Fruit fly (Drosophila melanogaster): ENCODE measurements around the gene Noc1.
A peak's percentile ranks its signal among the peaks of the same experiment; 100 is the strongest.

Noc1 gene

DNA sequence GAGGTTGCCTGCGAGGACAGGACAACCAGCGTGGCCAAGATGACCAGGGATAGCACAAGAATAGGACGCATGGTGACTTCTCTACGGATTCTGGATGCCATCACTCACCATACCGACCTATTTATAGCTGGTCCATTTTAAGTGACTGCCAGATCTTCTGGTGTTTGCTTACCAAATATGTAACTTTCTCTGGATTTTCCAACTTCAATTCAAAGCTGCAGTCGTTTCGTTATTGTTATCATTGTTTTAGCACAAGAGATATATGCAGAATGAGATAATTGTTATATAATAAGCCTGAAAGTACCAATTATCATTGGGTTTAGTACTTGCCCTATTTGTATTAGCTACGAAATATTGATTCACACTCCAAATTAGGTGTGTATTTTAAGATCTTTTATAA is 29.2 kb downstream of the Noc1 start, which contains the start of gene CG32071:
Gene CG32071 (minus strand): TSS at position 101 of the 400 bp plus-strand sequence.
- TF ChIP-seq CG6808 (GFP tag; optimal IDR thresholded peaks at IDR 0.05): no peak
- TF ChIP-seq Gug (GFP tag; IDR thresholded peaks at IDR 0.05): no peak
- TF ChIP-seq fkh (GFP tag; optimal IDR thresholded peaks at IDR 0.05): no peak
- no peak for TF ChIP-seq Hr38 (GFP tag; optimal IDR thresholded peaks at IDR 0.05)
- no peak for TF ChIP-seq dac (GFP tag; optimal IDR thresholded peaks at IDR 0.05)

DNA sequence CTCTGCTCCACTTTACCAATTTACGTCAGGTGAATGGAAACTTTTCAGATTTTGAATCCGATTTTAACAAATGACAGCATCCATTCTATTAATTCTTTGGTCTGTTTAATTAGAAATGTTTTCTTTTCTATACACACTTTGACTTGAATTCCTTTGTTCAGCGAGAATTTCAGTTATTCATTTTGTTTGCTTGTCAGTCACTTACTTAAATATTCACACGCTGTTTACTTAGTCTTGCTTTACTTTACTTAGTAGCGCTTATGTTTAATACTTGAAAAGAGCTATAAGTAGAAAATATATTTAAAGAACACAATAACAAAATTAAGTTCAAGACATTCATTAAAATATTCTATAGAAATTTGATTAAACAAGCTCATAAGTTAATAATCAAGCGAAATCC is 32.9 kb downstream of the Noc1 start, which contains the start of gene CG32073:
Gene CG32073 (minus strand): TSS at position 151 of the 400 bp plus-strand sequence.
- TF ChIP-seq salr (GFP tag; optimal IDR thresholded peaks at IDR 0.05) (no peak), CG11762 (GFP tag; optimal IDR thresholded peaks at IDR 0.05; ENCODE audit: insufficient read depth) (no peak)

DNA sequence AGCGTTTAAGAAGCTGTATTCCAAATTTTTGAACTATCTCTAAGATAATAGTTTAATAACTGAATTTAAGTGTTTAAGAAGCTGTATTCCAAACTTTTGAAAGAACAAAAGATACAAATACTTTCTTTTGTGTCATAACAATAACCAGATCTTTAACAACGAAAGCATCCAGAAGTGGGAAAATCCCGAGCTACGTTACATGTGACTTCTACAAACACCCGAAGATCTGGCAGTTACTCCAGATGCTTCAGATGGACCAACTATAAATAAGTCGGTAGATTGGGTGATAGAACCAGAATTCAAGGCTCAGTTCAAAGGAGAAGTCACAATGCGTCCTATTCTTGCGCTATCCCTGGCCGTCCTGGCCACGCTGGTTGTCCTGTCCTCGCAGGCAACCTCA is 33.4 kb downstream of the Noc1 start, which contains the start of gene CG12522:
Gene CG12522 (plus strand): TSS at position 301 of the 400 bp plus-strand sequence.
- TF ChIP-seq dsx (GFP tag; optimal IDR thresholded peaks at IDR 0.05; ENCODE audit: poor library complexity, severe bottlenecking): no peak
- no peak for TF ChIP-seq fkh (GFP tag; optimal IDR thresholded peaks at IDR 0.05)
- no peak for TF ChIP-seq pdm3 (GFP tag; optimal IDR thresholded peaks at IDR 0.05)
- TF ChIP-seq fd59A (GFP tag; optimal IDR thresholded peaks at IDR 0.05): no peak
- no peak for TF ChIP-seq cyc (GFP tag; optimal IDR thresholded peaks at IDR 0.05)
- no peak for TF ChIP-seq CG32006 (GFP tag; optimal IDR thresholded peaks at IDR 0.05)
- no peak for TF ChIP-seq CG10631 (GFP tag; optimal IDR thresholded peaks at IDR 0.05)
- no peak for TF ChIP-seq CG6276 (GFP tag; optimal IDR thresholded peaks at IDR 0.05)
- TF ChIP-seq Met (GFP tag; optimal IDR thresholded peaks at IDR 0.05): no peak
- TF ChIP-seq Blimp-1 (GFP tag; optimal IDR thresholded peaks at IDR 0.05): no peak
- TF ChIP-seq CG31627 (GFP tag; optimal IDR thresholded peaks at IDR 0.05): no peak
- TF ChIP-seq CG3032 (tag; optimal IDR thresholded peaks at IDR 0.05): no peak
- no peak for TF ChIP-seq vri (GFP tag; optimal IDR thresholded peaks at IDR 0.05)
- TF ChIP-seq fd85E (GFP tag; optimal IDR thresholded peaks at IDR 0.05): no peak
- no peak for TF ChIP-seq CG6163 (GFP tag; IDR thresholded peaks at IDR 0.05)

DNA sequence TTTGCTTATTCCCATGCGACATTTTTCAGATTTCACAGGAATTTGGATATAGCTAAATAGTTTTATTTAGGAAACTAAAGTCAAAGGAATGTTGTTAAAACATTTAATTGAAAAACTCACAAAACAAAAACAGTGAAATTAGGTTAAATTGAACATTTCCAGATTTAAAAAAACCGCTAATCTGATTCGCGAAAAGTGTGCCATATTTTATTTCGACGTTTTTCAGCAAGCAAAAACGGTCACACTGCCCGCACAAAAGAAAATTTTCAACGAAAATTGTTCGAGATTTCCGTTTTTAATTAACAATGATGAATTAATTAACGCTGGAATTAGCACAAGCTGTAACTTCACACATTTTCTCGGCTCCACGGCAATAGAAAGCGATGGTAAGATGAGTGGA is 34.9 kb downstream of the Noc1 start, which contains the start of the genes CG34012 and emei:
Gene CG34012 (minus strand): TSS at position 52 of the 400 bp plus-strand sequence.
Gene emei (plus strand): TSS at position 237 of the 400 bp plus-strand sequence.
- TF ChIP-seq spab (GFP tag; optimal IDR thresholded peaks at IDR 0.05) (no peak), Eip78C (GFP tag) (no peak), CG11902 (GFP tag; optimal IDR thresholded peaks at IDR 0.05) (no peak), Sox14 (GFP tag; optimal IDR thresholded peaks at IDR 0.05) (peak; percentile 6), CG6792 (GFP tag; optimal IDR thresholded peaks at IDR 0.05) (no peak)

DNA sequence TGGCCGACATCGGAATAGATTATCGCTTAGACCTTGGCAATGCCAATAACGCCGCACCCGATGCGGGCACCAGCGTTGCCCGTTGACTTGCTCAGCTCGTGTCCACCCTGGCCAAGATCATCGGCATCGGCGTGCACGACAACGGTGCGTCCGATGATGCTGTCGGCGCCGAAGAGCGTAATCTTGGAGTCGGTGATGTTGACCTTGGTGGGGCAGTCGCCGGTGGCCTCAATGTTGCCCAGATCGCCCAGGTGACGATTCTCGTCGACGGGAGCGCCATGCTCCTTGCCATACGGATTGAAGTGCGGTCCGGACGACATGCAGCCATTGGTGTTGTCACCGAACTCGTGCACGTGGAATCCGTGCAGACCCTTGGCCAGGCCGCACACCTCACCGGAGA is 37.9 kb downstream of the Noc1 start:
- TF ChIP-seq Sox102F (GFP tag; optimal IDR thresholded peaks at IDR 0.05): no peak
- TF ChIP-seq Hr38 (GFP tag; optimal IDR thresholded peaks at IDR 0.05): no peak
- TF ChIP-seq net (GFP tag; optimal IDR thresholded peaks at IDR 0.05): no peak
- TF ChIP-seq Smox (GFP tag; optimal IDR thresholded peaks at IDR 0.05): no peak
- TF ChIP-seq CG31627 (GFP tag; optimal IDR thresholded peaks at IDR 0.05): no peak

DNA sequence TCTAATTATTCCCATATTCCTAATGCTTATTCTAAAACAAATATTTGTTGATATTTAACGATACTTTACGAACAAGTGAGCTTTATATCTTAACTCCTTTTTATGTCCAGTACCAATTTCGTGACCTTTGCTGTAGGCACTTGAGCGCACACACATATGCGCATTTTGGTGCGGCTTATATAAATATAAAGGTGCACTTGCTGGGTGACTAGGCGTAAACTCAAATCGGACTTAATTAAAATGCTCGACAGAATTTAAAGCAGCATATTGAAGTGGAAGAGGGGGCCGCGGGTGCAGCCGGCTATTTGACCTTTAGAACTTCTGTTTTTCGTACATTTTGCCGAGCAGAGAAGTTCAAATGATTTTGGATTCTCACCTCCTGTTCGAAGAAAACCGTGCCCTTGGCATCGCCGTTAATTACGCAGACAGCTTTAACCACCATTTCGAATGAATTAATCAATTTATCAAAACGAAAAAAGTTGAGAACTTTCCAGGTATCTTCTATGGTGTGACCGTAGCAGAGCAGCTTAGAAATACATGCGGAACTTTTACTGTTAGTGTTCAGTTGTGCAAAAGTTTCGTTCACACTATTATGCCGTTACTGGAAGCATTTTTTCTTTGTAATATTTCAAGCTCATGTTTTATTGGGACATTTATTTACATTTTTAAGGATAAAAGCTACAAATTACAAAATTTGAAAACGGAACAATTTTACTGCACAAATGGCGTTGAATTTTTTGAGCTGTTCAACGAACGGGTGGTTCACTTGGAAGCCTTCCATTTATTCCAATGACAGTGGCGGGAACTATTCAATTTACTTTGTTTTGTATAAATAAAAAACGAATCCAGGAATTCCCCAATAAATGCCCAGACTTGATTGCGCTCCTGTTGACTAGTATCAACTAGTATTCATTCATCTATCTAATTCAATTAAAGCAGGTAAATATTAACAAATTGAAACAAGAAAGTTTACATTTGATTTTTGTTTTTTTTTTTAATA is 38.9 kb downstream of the Noc1 start, which contains the start of gene Sod1:
Gene Sod1 (minus strand): TSS at position 543 of the 1,000 bp plus-strand sequence.
- no peak for TF ChIP-seq Hr39 (GFP tag; optimal IDR thresholded peaks at IDR 0.05)
- TF ChIP-seq Ets96B (tag; optimal IDR thresholded peaks at IDR 0.05): peak; percentile 26
- TF ChIP-seq CG11762 (GFP tag; optimal IDR thresholded peaks at IDR 0.05; ENCODE audit: insufficient read depth): peak; percentile 34
- no peak for TF ChIP-seq Hr38 (GFP tag; optimal IDR thresholded peaks at IDR 0.05)
- TF ChIP-seq svp (GFP tag): peak; percentile 99
- peak; percentile 19 for TF ChIP-seq Lpt (GFP tag; optimal IDR thresholded peaks at IDR 0.05)
- peak; percentile 3 for TF ChIP-seq CG31627 (GFP tag; optimal IDR thresholded peaks at IDR 0.05)
- no peak for TF ChIP-seq Eip75B (GFP tag; optimal IDR thresholded peaks at IDR 0.05)
- no peak; the same call in 2 of the 3 replicates for TF ChIP-seq CG8119 (GFP tag; IDR thresholded peaks at IDR 0.05)
- peak; percentile 58 for TF ChIP-seq dsx (GFP tag; optimal IDR thresholded peaks at IDR 0.05; ENCODE audit: poor library complexity, severe bottlenecking)
- peak; percentile 5 for TF ChIP-seq Eip93F (GFP tag; optimal IDR thresholded peaks at IDR 0.05)
- TF ChIP-seq CG16779 (tag; optimal IDR thresholded peaks at IDR 0.05): peak; percentile 60
- TF ChIP-seq Blimp-1 (GFP tag; optimal IDR thresholded peaks at IDR 0.05): peak; percentile 40
- no peak for TF ChIP-seq CG6792 (GFP tag; optimal IDR thresholded peaks at IDR 0.05)
- peak; percentile 19 for TF ChIP-seq fkh (GFP tag; optimal IDR thresholded peaks at IDR 0.05)
- peak; percentile 59 for TF ChIP-seq Hr4 (GFP tag; optimal IDR thresholded peaks at IDR 0.05)
- peak; percentile 79 for TF ChIP-seq Eip78C (GFP tag)
- peak; percentile 48; the same call in 1 of the 2 replicates for TF ChIP-seq CG15336 (GFP tag; IDR thresholded peaks at IDR 0.05)

Data from whole organism, prepupa.